Worm (Caenorhabditis elegans): ENCODE data around the gene T24E12.13.

ce11 chrII:3806964-3807363 is 19.7 kb downstream of the T24E12.13 start, which contains the start of gene F54D10.4:
- TF ChIP-seq T26A5.8 (tag; optimal IDR thresholded peaks at IDR 0.05) (no peak), hrde-1 (tag; optimal IDR thresholded peaks at IDR 0.05; ENCODE audit: borderline replicate concordance) (no peak)

All from whole organism, young adult.